Worm (Caenorhabditis elegans): ENCODE data around the gene F31F4.11.
"Not testable (repeated sequence)": the region's sequence is repeated elsewhere in the genome, so short reads cannot be mapped to it uniquely, and the experiment has no call there.

- TF ChIP-seq flt-1 (GFP tag; IDR thresholded peaks at IDR 0.05); ama-1 (optimal IDR thresholded peaks at IDR 0.05); scrt-1 (GFP tag; IDR thresholded peaks at IDR 0.05); tra-4 (tag; optimal IDR thresholded peaks at IDR 0.05); hnd-1 (tag; optimal IDR thresholded peaks at IDR 0.05): not testable (repeated sequence)
These were observed 6.1 kb downstream of the F31F4.11 start for ce11 chrV:658140-658539.
